Worm (Caenorhabditis elegans): ENCODE results near the gene abu-6.

DNA sequence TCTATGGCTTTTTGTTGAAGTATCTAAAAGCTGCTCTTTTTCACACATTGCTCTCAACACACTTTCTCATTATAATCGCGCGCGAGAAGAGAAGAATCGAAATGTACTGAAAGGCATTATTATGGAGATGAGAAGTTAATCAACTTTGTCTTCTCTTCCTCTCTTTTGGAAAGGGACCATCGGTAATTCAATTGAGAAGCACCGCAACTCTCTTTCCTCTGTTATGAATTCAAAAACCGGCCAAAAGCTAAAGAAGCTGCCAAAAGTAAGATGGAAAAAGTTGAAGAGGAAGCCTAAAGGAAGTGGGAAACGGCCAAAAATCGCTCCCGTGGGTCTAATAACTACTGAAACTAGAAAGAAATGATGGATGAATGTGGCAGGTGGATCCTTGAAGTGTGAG lies 38.5 kb upstream of the abu-6 start:
- no peak for TF ChIP-seq aly-2 (tag; optimal IDR thresholded peaks at IDR 0.05)
- TF ChIP-seq peb-1 (tag; optimal IDR thresholded peaks at IDR 0.05) = no peak
- TF ChIP-seq ceh-82 (tag; optimal IDR thresholded peaks at IDR 0.05) = no peak
- no peak for TF ChIP-seq ama-1 (optimal IDR thresholded peaks at IDR 0.05)
- TF ChIP-seq unc-39 (tag; optimal IDR thresholded peaks at IDR 0.05) = no peak
- no peak for TF ChIP-seq nhr-237 (tag; optimal IDR thresholded peaks at IDR 0.05)
- TF ChIP-seq ceh-16 (tag; optimal IDR thresholded peaks at IDR 0.05) = no peak
- no peak for TF ChIP-seq fos-1 (tag; optimal IDR thresholded peaks at IDR 0.05)

Data from whole organism, L2 larva.